Worm (Caenorhabditis elegans) whole organism, mixed stage, embryonic: ENCODE measurements around the gene srh-42.

Source experiments
- M03D4.4 ChIP-seq: sonication (generic microtip); optimal IDR thresholded peaks from 2 replicates; lab custom pipeline; 2017; ENCODE audit warnings: mild to moderate bottlenecking, missing genetic modification characterization, missing compliant biosample characterization
- bed-3 ChIP-seq: fragments of 200-800 bp; sonication (Bioruptor generic); optimal IDR thresholded peaks from 3 replicates; lab custom pipeline; 2018; ENCODE audit warnings: mild to moderate bottlenecking, missing genetic modification characterization, moderate library complexity, missing compliant biosample characterization
- blmp-1 ChIP-seq: fragments of 150-350 bp; optimal IDR thresholded peaks from 2 replicates; lab custom pipeline; 2014; ENCODE audit warnings: missing biosample characterization, missing genetic modification characterization
- ceh-39 ChIP-seq: fragments of 150-350 bp; optimal IDR thresholded peaks from 2 replicates; lab custom pipeline; 2014; ENCODE audit warnings: missing biosample characterization, missing genetic modification characterization
- ceh-43 ChIP-seq: fragments of 200-800 bp; sonication (Bioruptor generic); optimal IDR thresholded peaks from 2 replicates; lab custom pipeline; 2018; ENCODE audit warnings: mild to moderate bottlenecking, missing genetic modification characterization, moderate library complexity, missing compliant biosample characterization
- ceh-83 ChIP-seq: fragments of 200-800 bp; sonication (Bioruptor generic); optimal IDR thresholded peaks from 2 replicates; lab custom pipeline; 2018; ENCODE audit warnings: mild to moderate bottlenecking, missing genetic modification characterization, missing compliant biosample characterization
- ces-1 ChIP-seq: fragments of 150-350 bp; optimal IDR thresholded peaks from 2 replicates; lab custom pipeline; 2014; ENCODE audit warnings: missing biosample characterization, missing genetic modification reagents, missing genetic modification characterization
- cnd-1 ChIP-seq: fragments of 200-800 bp; sonication (Bioruptor generic); optimal IDR thresholded peaks from 2 replicates; lab custom pipeline; 2018; ENCODE audit warnings: mild to moderate bottlenecking, missing genetic modification characterization, missing compliant biosample characterization
- drap-1 ChIP-seq: fragments of 200-800 bp; sonication (Bioruptor generic); optimal IDR thresholded peaks from 3 replicates; lab custom pipeline; 2018; ENCODE audit warnings: mild to moderate bottlenecking, missing genetic modification characterization, missing compliant biosample characterization
- elt-1 ChIP-seq: sonication (generic microtip); optimal IDR thresholded peaks from 2 replicates; lab custom pipeline; 2017; ENCODE audit warnings: missing genetic modification characterization, mild to moderate bottlenecking, missing compliant biosample characterization, antibody characterized with exemption, moderate library complexity, borderline replicate concordance; ENCODE audit not compliant: insufficient read depth
- elt-3 ChIP-seq: fragments of 150-350 bp; optimal IDR thresholded peaks from 2 replicates; lab custom pipeline; 2014; ENCODE audit warnings: missing biosample characterization, missing genetic modification characterization
- flh-1 ChIP-seq: fragments of 200-800 bp; sonication (Bioruptor generic); optimal IDR thresholded peaks from 2 replicates; lab custom pipeline; 2018; ENCODE audit warnings: mild to moderate bottlenecking, missing genetic modification characterization, moderate library complexity, missing compliant biosample characterization
- ham-2 ChIP-seq: fragments of 200-800 bp; sonication (Bioruptor generic); optimal IDR thresholded peaks from 2 replicates; lab custom pipeline; 2018; ENCODE audit warnings: mild to moderate bottlenecking, missing genetic modification characterization, missing compliant biosample characterization
- hlh-1 ChIP-seq: fragments of 150-350 bp; optimal IDR thresholded peaks from 2 replicates; lab custom pipeline; 2014; ENCODE audit warnings: missing biosample characterization, missing genetic modification reagents, missing genetic modification characterization
- lin-13 ChIP-seq: fragments of 150-350 bp; optimal IDR thresholded peaks from 2 replicates; lab custom pipeline; 2014; ENCODE audit warnings: missing biosample characterization, missing genetic modification characterization
- lin-32 ChIP-seq: fragments of 200-800 bp; sonication (Bioruptor generic); optimal IDR thresholded peaks from 2 replicates; lab custom pipeline; 2018; ENCODE audit warnings: mild to moderate bottlenecking, missing genetic modification characterization, missing compliant biosample characterization
- lsy-2 ChIP-seq: fragments of 150-350 bp; optimal IDR thresholded peaks from 2 replicates; lab custom pipeline; 2014; ENCODE audit warnings: missing biosample characterization, missing genetic modification characterization
- mab-5 ChIP-seq: fragments of 150-350 bp; optimal IDR thresholded peaks from 2 replicates; lab custom pipeline; 2014; ENCODE audit warnings: missing biosample characterization, missing genetic modification characterization
- mep-1 ChIP-seq: fragments of 150-350 bp; optimal IDR thresholded peaks from 2 replicates; lab custom pipeline; 2017; ENCODE audit warnings: missing biosample characterization, missing genetic modification reagents, missing genetic modification characterization, inconsistent platforms
- mls-2 ChIP-seq: sonication (generic microtip); optimal IDR thresholded peaks from 2 replicates; lab custom pipeline; 2016; ENCODE audit warnings: mild to moderate bottlenecking, missing genetic modification characterization, moderate library complexity, missing compliant biosample characterization
- nhr-12 ChIP-seq: fragments of 150-350 bp; optimal IDR thresholded peaks from 2 replicates; lab custom pipeline; 2014; ENCODE audit warnings: missing biosample characterization, missing genetic modification characterization
- nhr-2 ChIP-seq: fragments of 150-350 bp; optimal IDR thresholded peaks from 2 replicates; lab custom pipeline; 2014; ENCODE audit warnings: missing biosample characterization, missing genetic modification characterization
- nhr-237 ChIP-seq: fragments of 150-350 bp; optimal IDR thresholded peaks from 2 replicates; lab custom pipeline; 2014; ENCODE audit warnings: missing biosample characterization, missing genetic modification characterization
- nhr-28 ChIP-seq: fragments of 150-350 bp; optimal IDR thresholded peaks from 2 replicates; lab custom pipeline; 2014; ENCODE audit warnings: missing biosample characterization, missing genetic modification characterization
- nhr-76 ChIP-seq: sonication (generic microtip); optimal IDR thresholded peaks from 2 replicates; lab custom pipeline; 2017; ENCODE audit warnings: missing biosample characterization, missing genetic modification characterization
- pha-4 ChIP-seq: fragments of 150-350 bp; optimal IDR thresholded peaks from 2 replicates; lab custom pipeline; 2018; ENCODE audit warnings: missing biosample characterization, missing genetic modification reagents, missing genetic modification characterization
- sem-2 ChIP-seq: fragments of 200-800 bp; sonication (Bioruptor generic); optimal IDR thresholded peaks from 2 replicates; lab custom pipeline; 2018; ENCODE audit warnings: mild to moderate bottlenecking, missing genetic modification characterization, missing compliant biosample characterization
- snpc-4 ChIP-seq: fragments of 150-350 bp; optimal IDR thresholded peaks from 2 replicates; lab custom pipeline; 2014; ENCODE audit warnings: missing biosample characterization, missing genetic modification characterization
- sptf-1 ChIP-seq: sonication (generic microtip); optimal IDR thresholded peaks from 2 replicates; lab custom pipeline; 2017; ENCODE audit warnings: mild to moderate bottlenecking, missing genetic modification characterization, moderate library complexity, missing compliant biosample characterization
- tbx-8 ChIP-seq: fragments of 200-800 bp; sonication (Bioruptor generic); optimal IDR thresholded peaks from 2 replicates; lab custom pipeline; 2018; ENCODE audit warnings: mild to moderate bottlenecking, missing genetic modification characterization, moderate library complexity, missing compliant biosample characterization
- unc-120 ChIP-seq: sonication (generic microtip); optimal IDR thresholded peaks from 2 replicates; lab custom pipeline; 2017; ENCODE audit warnings: missing genetic modification characterization, missing compliant biosample characterization; ENCODE audit not compliant: poor library complexity, severe bottlenecking
- unc-39 ChIP-seq: fragments of 150-350 bp; optimal IDR thresholded peaks from 2 replicates; lab custom pipeline; 2014; ENCODE audit warnings: missing biosample characterization, missing genetic modification characterization
- unc-62 ChIP-seq: fragments of 150-350 bp; optimal IDR thresholded peaks from 2 replicates; lab custom pipeline; 2014; ENCODE audit warnings: missing biosample characterization, missing genetic modification reagents, missing genetic modification characterization
- zip-8 ChIP-seq: fragments of 150-350 bp; optimal IDR thresholded peaks from 2 replicates; lab custom pipeline; 2014; ENCODE audit warnings: missing biosample characterization, missing genetic modification characterization
- ztf-11 ChIP-seq: fragments of 150-350 bp; optimal IDR thresholded peaks from 2 replicates; lab custom pipeline; 2014; ENCODE audit warnings: missing biosample characterization, missing genetic modification characterization

Gene srh-42

ce11 chrII:14247748-14248502 lies 40.9 kb downstream of the srh-42 start:
- TF ChIP-seq unc-120 (tag; lab: Kevin White, UChicago) = no peak
- no peak for TF ChIP-seq lsy-2 (tag; lab: Kevin White, UChicago)
- TF ChIP-seq ceh-39 (tag; lab: Kevin White, UChicago) = no peak
- TF ChIP-seq ceh-43 (GFP tag; lab: Kevin White, UChicago) = no peak
- TF ChIP-seq flh-1 (GFP tag; lab: Kevin White, UChicago) = peak; percentile 14
- TF ChIP-seq ztf-11 (tag; lab: Kevin White, UChicago) = peak; percentile 70
- peak; percentile 60 for TF ChIP-seq mep-1 (tag; lab: Kevin White, UChicago)
- no peak for TF ChIP-seq bed-3 (GFP tag; lab: Kevin White, UChicago)
- no peak for TF ChIP-seq elt-3 (tag; lab: Kevin White, UChicago)
- peak; percentile 95 for TF ChIP-seq lin-32 (GFP tag; lab: Kevin White, UChicago)
- peak; percentile 79 for TF ChIP-seq hlh-1 (tag; lab: Kevin White, UChicago)
- no peak for TF ChIP-seq nhr-12 (tag; lab: Kevin White, UChicago)
- no peak for TF ChIP-seq blmp-1
- TF ChIP-seq M03D4.4 (tag; lab: Kevin White, UChicago) = no peak
- no peak for TF ChIP-seq lin-13 (tag; lab: Kevin White, UChicago)
- TF ChIP-seq sptf-1 (tag; lab: Kevin White, UChicago) = peak; percentile 57
- TF ChIP-seq nhr-28 (tag; lab: Kevin White, UChicago) = no peak
- peak; percentile 76 for TF ChIP-seq nhr-2 (tag; lab: Kevin White, UChicago)
- peak; percentile 35 for TF ChIP-seq ham-2 (GFP tag; lab: Kevin White, UChicago)
- TF ChIP-seq cnd-1 (tag; lab: Kevin White, UChicago) = peak; percentile 93
- peak; percentile 16 for TF ChIP-seq unc-62 (GFP tag; lab: Kevin White, UChicago)
- TF ChIP-seq ces-1 = no peak
- TF ChIP-seq snpc-4 (tag; lab: Kevin White, UChicago) = no peak
- TF ChIP-seq mls-2 (tag; lab: Kevin White, UChicago) = peak; percentile 63
- no peak for TF ChIP-seq pha-4 (tag; lab: Kevin White, UChicago)
- peak; percentile 26 for TF ChIP-seq sem-2 (GFP tag; lab: Kevin White, UChicago)
- no peak for TF ChIP-seq drap-1
- TF ChIP-seq elt-1 (tag; lab: Kevin White, UChicago) = no peak
- TF ChIP-seq nhr-237 (tag; lab: Kevin White, UChicago) = no peak
- TF ChIP-seq unc-39 = no peak
- no peak for TF ChIP-seq mab-5 (tag; lab: Kevin White, UChicago)
- peak; percentile 23 for TF ChIP-seq ceh-83 (GFP tag; lab: Kevin White, UChicago)
- TF ChIP-seq nhr-76 = no peak
- TF ChIP-seq tbx-8 (GFP tag; lab: Kevin White, UChicago) = no peak
- no peak for TF ChIP-seq zip-8 (tag; lab: Kevin White, UChicago)
- TF ChIP-seq, all 35 proteins: peak for 13

- TF ChIP-seq lsy-2 (tag; lab: Kevin White, UChicago) = peak; percentile 20
- TF ChIP-seq ceh-43 (GFP tag; lab: Kevin White, UChicago) = no peak
- TF ChIP-seq ham-2 (GFP tag; lab: Kevin White, UChicago) = no peak
- TF ChIP-seq unc-120 (tag; lab: Kevin White, UChicago) = no peak
- no peak for TF ChIP-seq blmp-1
- TF ChIP-seq unc-62 (GFP tag; lab: Kevin White, UChicago) = no peak
- no peak for TF ChIP-seq lin-32 (GFP tag; lab: Kevin White, UChicago)
Observed at ce11 chrII:14247227-14247626, 41.6 kb downstream of the srh-42 start.
